Worm (Caenorhabditis elegans): Measurements from ENCODE around the gene sgca-1.

The sgca-1 gene

ce11 chrX:6807137-6807861 lies 18.0 kb upstream of the sgca-1 start (continued):
- no peak for TF ChIP-seq syd-9 (tag; optimal IDR thresholded peaks at IDR 0.05)
- TF ChIP-seq ceh-30 (tag; optimal IDR thresholded peaks at IDR 0.05): no peak
- no peak for TF ChIP-seq ceh-14 (tag; optimal IDR thresholded peaks at IDR 0.05)
- no peak for TF ChIP-seq ztf-16 (tag; optimal IDR thresholded peaks at IDR 0.05)
- TF ChIP-seq C08G9.2 (tag; optimal IDR thresholded peaks at IDR 0.05): no peak
- TF ChIP-seq ceh-22 (tag; optimal IDR thresholded peaks at IDR 0.05): no peak
- TF ChIP-seq nhr-11 (tag; optimal IDR thresholded peaks at IDR 0.05): no peak
- TF ChIP-seq pqm-1 (tag; optimal IDR thresholded peaks at IDR 0.05): no peak
- no peak for TF ChIP-seq ahr-1 (tag; optimal IDR thresholded peaks at IDR 0.05)
- no peak for TF ChIP-seq mec-3 (tag; optimal IDR thresholded peaks at IDR 0.05; ENCODE audit: borderline replicate concordance)
- TF ChIP-seq fax-1 (tag; optimal IDR thresholded peaks at IDR 0.05): no peak
- no peak for TF ChIP-seq hlh-15 (tag; optimal IDR thresholded peaks at IDR 0.05)
- TF ChIP-seq ets-4 (tag; optimal IDR thresholded peaks at IDR 0.05): no peak
- TF ChIP-seq ama-1 (optimal IDR thresholded peaks at IDR 0.05): no peak

ce11 chrX:6806463-6806862 lies 17.1 kb upstream of the sgca-1 start, which contains the start of gene atg-2:
Gene atg-2 (plus strand): TSS chrX:6806763.
- TF ChIP-seq nfya-1 (tag; optimal IDR thresholded peaks at IDR 0.05) (peak; percentile 15), sdc-2 (tag; optimal IDR thresholded peaks at IDR 0.05) (peak; percentile 37), ceh-31 (tag; optimal IDR thresholded peaks at IDR 0.05) (peak; percentile 29), ref-2 (tag; optimal IDR thresholded peaks at IDR 0.05) (no peak)

ce11 chrX:6805427-6805826 lies 16.1 kb upstream of the sgca-1 start:
- TF ChIP-seq pros-1 (tag; optimal IDR thresholded peaks at IDR 0.05) (no peak), unc-42 (tag; optimal IDR thresholded peaks at IDR 0.05) (no peak), C38D4.7 (GFP tag; optimal IDR thresholded peaks at IDR 0.05) (no peak), ceh-24 (tag; optimal IDR thresholded peaks at IDR 0.05) (no peak), hlh-30 (tag; optimal IDR thresholded peaks at IDR 0.05; ENCODE audit: insufficient read depth) (no peak), fax-1 (tag; optimal IDR thresholded peaks at IDR 0.05) (no peak), ceh-30 (tag; optimal IDR thresholded peaks at IDR 0.05) (no peak)

ce11 chrX:6804857-6805256 lies 15.5 kb upstream of the sgca-1 start:
- TF ChIP-seq C08G9.2 (tag; optimal IDR thresholded peaks at IDR 0.05) (no peak), ceh-31 (tag; optimal IDR thresholded peaks at IDR 0.05) (peak; percentile 11), elt-2 (tag; optimal IDR thresholded peaks at IDR 0.05) (peak; percentile 31), eyg-1 (tag; optimal IDR thresholded peaks at IDR 0.05) (no peak), ceh-48 (tag; optimal IDR thresholded peaks at IDR 0.05) (peak; percentile 67), hlh-30 (tag; optimal IDR thresholded peaks at IDR 0.05; ENCODE audit: insufficient read depth) (peak; percentile 4), unc-42 (tag; optimal IDR thresholded peaks at IDR 0.05) (peak; percentile 66), sdc-2 (tag; optimal IDR thresholded peaks at IDR 0.05) (peak; percentile 69)

ce11 chrX:6804405-6804804 lies 15.1 kb upstream of the sgca-1 start:
- TF ChIP-seq hlh-30 (tag; optimal IDR thresholded peaks at IDR 0.05; ENCODE audit: insufficient read depth): peak; percentile 29
- no peak for TF ChIP-seq ceh-22 (tag; optimal IDR thresholded peaks at IDR 0.05)
- no peak for TF ChIP-seq elt-2 (tag; optimal IDR thresholded peaks at IDR 0.05)
- TF ChIP-seq Y22D7AL.16 (tag; optimal IDR thresholded peaks at IDR 0.05): no peak
- no peak for TF ChIP-seq lin-11 (tag; optimal IDR thresholded peaks at IDR 0.05)
- TF ChIP-seq sox-2 (GFP tag; IDR thresholded peaks at IDR 0.05): no peak

DNA sequence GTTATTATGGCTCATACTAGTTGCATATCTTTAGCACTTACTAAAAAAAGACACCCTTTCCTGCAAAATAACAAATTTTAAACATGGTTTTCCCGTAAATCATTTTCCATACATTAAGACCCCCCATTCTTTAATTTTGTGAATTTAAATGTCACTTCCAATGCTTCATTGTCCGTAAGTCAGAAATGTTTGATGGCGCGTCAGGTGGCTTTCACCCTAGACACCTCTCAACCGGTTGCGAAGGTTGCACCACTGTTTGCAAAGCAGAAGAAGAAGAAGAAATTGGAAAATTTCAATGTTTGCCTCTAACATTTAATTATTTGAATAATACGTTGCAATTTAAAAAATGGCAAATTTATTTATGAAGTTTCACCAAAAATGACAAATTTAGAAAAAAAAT lies 12.2 kb upstream of the sgca-1 start:
- no peak for TF ChIP-seq hlh-13 (GFP tag; optimal IDR thresholded peaks at IDR 0.05)
- TF ChIP-seq unc-55 (GFP tag; optimal IDR thresholded peaks at IDR 0.05): peak; percentile 61

All from whole organism, late embryonic.